Worm (Caenorhabditis elegans) whole organism, young adult: ENCODE measurements around the gene gab-1.

Experiments used
- D2030.7 ChIP-seq: fragments of 200-800 bp; sonication (Bioruptor generic); IDR thresholded peaks from 2 replicates; pipeline ENCODE4 v1.3.6; 2022; ENCODE audit warnings: missing genetic modification reagents, missing genetic modification characterization, missing compliant biosample characterization
- F22D6.2 ChIP-seq: sonication (generic microtip); optimal IDR thresholded peaks from 2 replicates; lab custom pipeline; 2016; ENCODE audit warnings: mild to moderate bottlenecking, missing genetic modification characterization, missing compliant biosample characterization
- F33H1.4 ChIP-seq: fragments of 200-800 bp; sonication (Bioruptor generic); IDR thresholded peaks from 2 replicates; pipeline ENCODE4 v1.3.6; 2022; ENCODE audit warnings: missing genetic modification reagents, missing genetic modification characterization, missing compliant biosample characterization
- F39B2.1 ChIP-seq: fragments of 200-800 bp; sonication (Bioruptor generic); IDR thresholded peaks from 2 replicates; pipeline ENCODE4 v1.3.6; 2022; ENCODE audit warnings: missing genetic modification reagents, missing genetic modification characterization, missing compliant biosample characterization
- F52B5.7 ChIP-seq: sonication (generic microtip); optimal IDR thresholded peaks from 2 replicates; lab custom pipeline; 2016; ENCODE audit warnings: mild to moderate bottlenecking, missing genetic modification characterization, missing compliant biosample characterization
- K11D2.4 ChIP-seq: fragments of 200-800 bp; sonication (Bioruptor generic); IDR thresholded peaks from 2 replicates; pipeline ENCODE4 v1.3.6; 2022; ENCODE audit warnings: missing genetic modification reagents, missing genetic modification characterization, missing compliant biosample characterization
- Y53F4B.3 ChIP-seq: fragments of 200-800 bp; sonication (Bioruptor generic); IDR thresholded peaks from 2 replicates; pipeline ENCODE4 v1.3.6; 2022; ENCODE audit warnings: missing genetic modification reagents, missing genetic modification characterization, missing compliant biosample characterization
- Y56A3A.18 ChIP-seq: fragments of 200-800 bp; sonication (Bioruptor generic); IDR thresholded peaks from 2 replicates; pipeline ENCODE4 v1.3.6; 2022; ENCODE audit warnings: missing genetic modification reagents, missing genetic modification characterization, missing compliant biosample characterization
- Y79H2A.3 ChIP-seq: fragments of 200-800 bp; sonication (Bioruptor generic); conservative IDR thresholded peaks from 2 replicates; pipeline ENCODE4 v1.3.6; 2022; ENCODE audit warnings: missing genetic modification reagents, missing genetic modification characterization, missing compliant biosample characterization
- athp-1 ChIP-seq: sonication (generic microtip); optimal IDR thresholded peaks from 2 replicates; lab custom pipeline; 2017; ENCODE audit warnings: mild to moderate bottlenecking, missing genetic modification characterization, missing compliant biosample characterization
- ceh-58 ChIP-seq: fragments of 200-800 bp; sonication (Bioruptor generic); IDR thresholded peaks from 2 replicates; pipeline ENCODE4 v1.3.6; 2022; ENCODE audit warnings: missing genetic modification characterization, missing compliant biosample characterization
- ceh-79 ChIP-seq: sonication (generic microtip); optimal IDR thresholded peaks from 2 replicates; lab custom pipeline; 2017; ENCODE audit warnings: mild to moderate bottlenecking, missing genetic modification characterization, missing compliant biosample characterization
- efl-1 ChIP-seq: fragments of 150-350 bp; optimal IDR thresholded peaks from 2 replicates; lab custom pipeline; 2014; ENCODE audit warnings: missing biosample characterization, missing genetic modification reagents, missing genetic modification characterization
- egrh-3 ChIP-seq: fragments of 200-800 bp; sonication (Bioruptor generic); IDR thresholded peaks from 2 replicates; pipeline ENCODE4 v1.3.6; 2022; ENCODE audit warnings: missing genetic modification reagents, missing genetic modification characterization, missing compliant biosample characterization
- fkh-3 ChIP-seq: sonication (generic microtip); optimal IDR thresholded peaks from 2 replicates; lab custom pipeline; 2016; ENCODE audit warnings: mild to moderate bottlenecking, missing genetic modification characterization, missing compliant biosample characterization
- hsf-1 ChIP-seq: fragments of 200-800 bp; sonication (Bioruptor generic); IDR thresholded peaks from 2 replicates; pipeline ENCODE4 v1.3.6; 2022; ENCODE audit warnings: missing genetic modification reagents, missing genetic modification characterization, missing compliant biosample characterization
- lin-26 ChIP-seq: fragments of 200-800 bp; sonication (Bioruptor generic); IDR thresholded peaks from 2 replicates; pipeline ENCODE4 v1.3.6; 2022; ENCODE audit warnings: missing genetic modification reagents, missing genetic modification characterization, missing compliant biosample characterization
- lin-40 ChIP-seq: sonication (generic microtip); optimal IDR thresholded peaks from 2 replicates; lab custom pipeline; 2016; ENCODE audit warnings: missing genetic modification characterization, mild to moderate bottlenecking, missing compliant biosample characterization, missing genotype, missing genetic modification reagents
- mel-28 ChIP-seq: sonication (generic microtip); optimal IDR thresholded peaks from 2 replicates; lab custom pipeline; 2016; ENCODE audit warnings: borderline replicate concordance, mild to moderate bottlenecking, missing genetic modification characterization, missing compliant biosample characterization
- mes-4 ChIP-seq: sonication (generic microtip); optimal IDR thresholded peaks from 2 replicates; lab custom pipeline; 2016; ENCODE audit warnings: missing genotype, missing genetic modification characterization, missing compliant biosample characterization
- nfyb-1 ChIP-seq: fragments of 200-800 bp; sonication (Bioruptor generic); IDR thresholded peaks from 2 replicates; pipeline ENCODE4 v1.3.6; 2022; ENCODE audit warnings: missing genetic modification reagents, missing genetic modification characterization, missing compliant biosample characterization
- nhr-179 ChIP-seq: sonication (generic microtip); optimal IDR thresholded peaks from 2 replicates; lab custom pipeline; 2016; ENCODE audit warnings: mild to moderate bottlenecking, missing genetic modification characterization, missing compliant biosample characterization
- nhr-90 ChIP-seq: sonication (generic microtip); optimal IDR thresholded peaks from 2 replicates; lab custom pipeline; 2016; ENCODE audit warnings: missing genotype, mild to moderate bottlenecking, missing genetic modification characterization, missing compliant biosample characterization
- rpc-1 ChIP-seq, 2 experiments: fragments of 150-350 bp in 1 of 2; sonication (generic microtip) in 1 of 2; optimal IDR thresholded peaks; 2 replicates each; lab custom pipeline; 2014 to 2018; ENCODE audit warnings: missing biosample characterization in 1 of 2, missing genetic modification characterization in 1 of 2, missing genetic modification reagents in 1 of 2, missing genotype in 1 of 2
- snpc-1.1 ChIP-seq: sonication (generic microtip); optimal IDR thresholded peaks from 2 replicates; lab custom pipeline; 2017; ENCODE audit warnings: missing genetic modification characterization, mild to moderate bottlenecking, missing compliant biosample characterization, antibody characterized with exemption, moderate library complexity, missing genotype, missing genetic modification reagents; ENCODE audit not compliant: insufficient read depth
- snpc-1.3 ChIP-seq: sonication (generic microtip); optimal IDR thresholded peaks from 2 replicates; lab custom pipeline; 2017; ENCODE audit warnings: missing genetic modification characterization, mild to moderate bottlenecking, missing compliant biosample characterization, antibody characterized with exemption, moderate library complexity, missing genotype, missing genetic modification reagents; ENCODE audit not compliant: insufficient read depth
- somi-1 ChIP-seq: fragments of 200-800 bp; sonication (Bioruptor generic); optimal IDR thresholded peaks from 2 replicates; lab custom pipeline; 2018; ENCODE audit warnings: mild to moderate bottlenecking, missing genetic modification characterization, missing compliant biosample characterization
- zfh-2 ChIP-seq: fragments of 200-800 bp; sonication (Bioruptor generic); conservative IDR thresholded peaks from 2 replicates; pipeline ENCODE4 v1.3.6; 2022; ENCODE audit warnings: missing genetic modification reagents, missing genetic modification characterization, missing compliant biosample characterization
- ztf-18 ChIP-seq: sonication (generic microtip); optimal IDR thresholded peaks from 2 replicates; lab custom pipeline; 2016; ENCODE audit warnings: missing genotype, mild to moderate bottlenecking, missing genetic modification characterization, missing compliant biosample characterization
- ztf-22 ChIP-seq: fragments of 200-800 bp; sonication (Bioruptor generic); optimal IDR thresholded peaks from 2 replicates; lab custom pipeline; 2018; ENCODE audit warnings: mild to moderate bottlenecking, missing genetic modification characterization, moderate library complexity, missing compliant biosample characterization
- ztf-28 ChIP-seq: fragments of 200-800 bp; sonication (Bioruptor generic); IDR thresholded peaks from 2 replicates; pipeline ENCODE4 v1.3.6; 2022; ENCODE audit warnings: missing genetic modification reagents, missing genetic modification characterization, missing compliant biosample characterization
- ztf-3 ChIP-seq: fragments of 200-800 bp; sonication (Bioruptor generic); optimal IDR thresholded peaks from 2 replicates; lab custom pipeline; 2018; ENCODE audit warnings: mild to moderate bottlenecking, missing genetic modification characterization, missing compliant biosample characterization

The gab-1 gene

ce11 chrIII:12740313-12740712, 39.2 kb downstream of the gab-1 start:
- TF ChIP-seq nfyb-1 (no peak), mel-28 (no peak), ztf-22 (GFP tag; lab: Kevin White, UChicago) (no peak), Y56A3A.18 (GFP tag; lab: Robert Waterston, UW) (no peak), ztf-3 (GFP tag; lab: Kevin White, UChicago) (no peak), ceh-79 (no peak), F39B2.1 (no peak), lin-40 (tag; lab: Kevin White, UChicago) (no peak), hsf-1 (no peak), K11D2.4 (GFP tag; lab: Robert Waterston, UW) (no peak), ztf-18 (no peak), athp-1 (tag; lab: Kevin White, UChicago) (no peak), nhr-179 (no peak), lin-26 (no peak), fkh-3 (tag; lab: Kevin White, UChicago) (no peak), nhr-90 (tag; lab: Kevin White, UChicago) (no peak), Y79H2A.3 (GFP tag; lab: Robert Waterston, UW) (no peak), Y53F4B.3 (GFP tag; lab: Robert Waterston, UW) (no peak), ceh-58 (no peak), D2030.7 (GFP tag; lab: Robert Waterston, UW) (no peak)

- TF ChIP-seq efl-1 (no peak), ztf-28 (GFP tag; lab: Robert Waterston, UW) (no peak), lin-26 (no peak)
Observed at ce11 chrIII:12738935-12739334, 40.6 kb downstream of the gab-1 start.

ce11 chrIII:12728149-12728548, 51.4 kb downstream of the gab-1 start:
- TF ChIP-seq rpc-1 (optimal IDR thresholded peaks at IDR 0.05; lab: Kevin White, UChicago) (no peak), rpc-1 (tag; optimal IDR thresholded peaks at IDR 0.05; lab: Kevin White, UChicago) (no peak), zfh-2 (peak; percentile 81), lin-26 (peak; percentile 35; the same call in 1 of the 2 replicates), F52B5.7 (no peak), mes-4 (tag; lab: Kevin White, UChicago) (no peak), F22D6.2 (tag; lab: Kevin White, UChicago) (no peak), nhr-179 (no peak), egrh-3 (GFP tag; lab: Robert Waterston, UW) (peak; percentile 54; the same call in 1 of the 2 replicates), snpc-1.3 (tag; lab: Kevin White, UChicago) (no peak), F33H1.4 (GFP tag; lab: Robert Waterston, UW) (no peak), somi-1 (GFP tag; lab: Kevin White, UChicago) (no peak), snpc-1.1 (tag; lab: Kevin White, UChicago) (no peak), ztf-22 (GFP tag; lab: Kevin White, UChicago) (no peak)
